Worm (Caenorhabditis elegans) whole organism, L2 larva: ENCODE measurements around the gene C08E3.15.

Experiments used
- C34F6.9 ChIP-seq: fragments of 150-350 bp; optimal IDR thresholded peaks from 2 replicates; lab custom pipeline; 2014; ENCODE audit warnings: missing biosample characterization, missing genetic modification characterization
- F13H6.1 ChIP-seq: sonication (generic microtip); optimal IDR thresholded peaks from 2 replicates; lab custom pipeline; 2016; ENCODE audit warnings: missing genetic modification characterization, missing compliant biosample characterization
- R02D3.7 ChIP-seq: fragments of 150-350 bp; optimal IDR thresholded peaks from 2 replicates; lab custom pipeline; 2014; ENCODE audit warnings: missing biosample characterization, missing genetic modification characterization
- ZK546.5 ChIP-seq: sonication (generic microtip); optimal IDR thresholded peaks from 2 replicates; lab custom pipeline; 2017; ENCODE audit warnings: missing biosample characterization, missing genetic modification characterization
- alr-1 ChIP-seq: fragments of 150-350 bp; optimal IDR thresholded peaks from 2 replicates; lab custom pipeline; 2014; ENCODE audit warnings: missing biosample characterization, missing genetic modification characterization
- aly-2 ChIP-seq: fragments of 150-350 bp; optimal IDR thresholded peaks from 2 replicates; lab custom pipeline; 2014; ENCODE audit warnings: missing biosample characterization, missing genetic modification characterization
- ama-1 ChIP-seq: fragments of 150-350 bp; optimal IDR thresholded peaks from 2 replicates; lab custom pipeline; 2018; ENCODE audit warnings: inconsistent platforms
- blmp-1 ChIP-seq: sonication (generic microtip); optimal IDR thresholded peaks from 2 replicates; lab custom pipeline; 2017; ENCODE audit warnings: missing genetic modification characterization, mild to moderate bottlenecking, missing compliant biosample characterization, antibody characterized with exemption, moderate library complexity; ENCODE audit not compliant: insufficient read depth
- ceh-16 ChIP-seq: fragments of 150-350 bp; optimal IDR thresholded peaks from 2 replicates; lab custom pipeline; 2014; ENCODE audit warnings: missing biosample characterization, missing genetic modification characterization
- ceh-82 ChIP-seq: fragments of 150-350 bp; optimal IDR thresholded peaks from 2 replicates; lab custom pipeline; 2014; ENCODE audit warnings: missing biosample characterization, missing genetic modification characterization
- egl-27 ChIP-seq: sonication (generic microtip); optimal IDR thresholded peaks from 3 replicates; lab custom pipeline; 2017; ENCODE audit warnings: missing biosample characterization, missing genetic modification reagents, missing genetic modification characterization
- elt-1 ChIP-seq: fragments of 150-350 bp; optimal IDR thresholded peaks from 2 replicates; lab custom pipeline; 2014; ENCODE audit warnings: missing biosample characterization, missing genetic modification characterization
- fos-1 ChIP-seq: fragments of 150-350 bp; optimal IDR thresholded peaks from 2 replicates; lab custom pipeline; 2014; ENCODE audit warnings: missing biosample characterization, missing genetic modification characterization
- gmeb-1 ChIP-seq: fragments of 150-350 bp; optimal IDR thresholded peaks from 2 replicates; lab custom pipeline; 2014; ENCODE audit warnings: missing biosample characterization, missing genetic modification characterization
- lin-11 ChIP-seq: fragments of 150-350 bp; sonication (generic microtip); optimal IDR thresholded peaks from 2 replicates; lab custom pipeline; 2014; ENCODE audit warnings: missing biosample characterization, missing genetic modification characterization, inconsistent platforms, mixed read lengths
- lin-13 ChIP-seq: fragments of 150-350 bp; optimal IDR thresholded peaks from 2 replicates; lab custom pipeline; 2014; ENCODE audit warnings: missing biosample characterization, missing genetic modification reagents, missing genetic modification characterization
- lin-39 ChIP-seq: fragments of 150-350 bp; optimal IDR thresholded peaks from 2 replicates; lab custom pipeline; 2014; ENCODE audit warnings: missing biosample characterization, missing genetic modification reagents, missing genetic modification characterization
- lsy-2 ChIP-seq, 2 experiments: fragments of 150-350 bp in 1 of 2; sonication (generic microtip) in 1 of 2; optimal IDR thresholded peaks; 2 replicates each; lab custom pipeline; 2014 to 2017; ENCODE audit warnings: missing biosample characterization in 2 of 2, missing genetic modification characterization in 2 of 2
- mab-5 ChIP-seq: fragments of 150-350 bp; optimal IDR thresholded peaks from 2 replicates; lab custom pipeline; 2014; ENCODE audit warnings: missing biosample characterization, missing genetic modification characterization
- mbf-1 ChIP-seq: sonication (generic microtip); optimal IDR thresholded peaks from 2 replicates; lab custom pipeline; 2017; ENCODE audit warnings: missing biosample characterization, missing genetic modification characterization
- mdl-1 ChIP-seq, 2 experiments: fragments of 150-350 bp in 1 of 2; sonication (generic microtip) in 1 of 2; optimal IDR thresholded peaks; 2 replicates each; lab custom pipeline; 2017; ENCODE audit warnings: missing biosample characterization in 2 of 2, missing genetic modification characterization in 2 of 2
- nhr-10 ChIP-seq: sonication (generic microtip); optimal IDR thresholded peaks from 2 replicates; lab custom pipeline; 2017; ENCODE audit warnings: missing biosample characterization, missing genetic modification characterization
- nhr-11 ChIP-seq: fragments of 150-350 bp; optimal IDR thresholded peaks from 2 replicates; lab custom pipeline; 2014; ENCODE audit warnings: missing biosample characterization, missing genetic modification characterization
- nhr-12 ChIP-seq: fragments of 150-350 bp; optimal IDR thresholded peaks from 2 replicates; lab custom pipeline; 2014; ENCODE audit warnings: missing biosample characterization, missing genetic modification characterization
- nhr-23 ChIP-seq: fragments of 150-350 bp; optimal IDR thresholded peaks from 2 replicates; lab custom pipeline; 2014; ENCODE audit warnings: missing biosample characterization, missing genetic modification reagents, missing genetic modification characterization
- nhr-237 ChIP-seq: fragments of 150-350 bp; optimal IDR thresholded peaks from 2 replicates; lab custom pipeline; 2014; ENCODE audit warnings: missing biosample characterization, missing genetic modification characterization
- nhr-6 ChIP-seq: fragments of 150-350 bp; optimal IDR thresholded peaks from 2 replicates; lab custom pipeline; 2014; ENCODE audit warnings: missing biosample characterization, missing genetic modification characterization
- nhr-77 ChIP-seq: fragments of 150-350 bp; optimal IDR thresholded peaks from 2 replicates; lab custom pipeline; 2014; ENCODE audit warnings: missing biosample characterization, missing genetic modification characterization
- peb-1 ChIP-seq: fragments of 150-350 bp; optimal IDR thresholded peaks from 2 replicates; lab custom pipeline; 2014; ENCODE audit warnings: missing biosample characterization, missing genetic modification characterization
- skn-1 ChIP-seq: sonication (generic microtip); optimal IDR thresholded peaks from 2 replicates; lab custom pipeline; 2017; ENCODE audit warnings: missing biosample characterization, missing genetic modification characterization
- sma-3 ChIP-seq: sonication (generic microtip); optimal IDR thresholded peaks from 2 replicates; lab custom pipeline; 2016; ENCODE audit warnings: missing genetic modification reagents, missing genetic modification characterization, missing compliant biosample characterization
- unc-39 ChIP-seq: fragments of 150-350 bp; optimal IDR thresholded peaks from 2 replicates; lab custom pipeline; 2014; ENCODE audit warnings: missing biosample characterization, missing genetic modification characterization
- unc-62 ChIP-seq: fragments of 150-350 bp; optimal IDR thresholded peaks from 2 replicates; lab custom pipeline; 2014; ENCODE audit warnings: missing biosample characterization, missing genetic modification reagents, missing genetic modification characterization
- zag-1 ChIP-seq: fragments of 150-350 bp; optimal IDR thresholded peaks from 2 replicates; lab custom pipeline; 2014; ENCODE audit warnings: missing biosample characterization, missing genetic modification characterization
- ztf-4 ChIP-seq: fragments of 150-350 bp; optimal IDR thresholded peaks from 2 replicates; lab custom pipeline; 2014; ENCODE audit warnings: missing biosample characterization, missing genetic modification characterization

Gene C08E3.15

DNA sequence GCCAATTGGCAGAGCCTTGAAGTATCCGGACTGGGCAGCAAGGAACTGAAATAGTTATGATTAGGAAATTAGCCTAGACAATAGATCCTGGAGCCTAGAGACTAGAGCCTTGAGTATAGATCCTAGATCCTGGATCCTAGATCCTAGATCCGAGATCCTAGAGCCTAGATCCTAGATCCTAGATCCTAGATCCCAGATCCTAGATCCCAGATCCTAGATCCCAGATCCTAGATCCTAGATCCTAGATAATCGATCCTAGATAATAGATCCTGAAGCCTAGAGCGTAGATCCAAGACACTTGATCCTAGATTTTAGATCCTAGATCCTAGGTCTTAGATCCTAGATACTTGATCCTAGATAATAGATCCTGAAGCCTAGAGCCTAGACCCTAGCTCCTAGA is 22.7 kb downstream of the C08E3.15 start:
- TF ChIP-seq R02D3.7 (no peak), ceh-16 (tag; lab: Kevin White, UChicago) (no peak), lsy-2 (tag; optimal IDR thresholded peaks at IDR 0.05; lab: Kevin White, UChicago) (no peak), blmp-1 (no peak), sma-3 (no peak), nhr-10 (tag; lab: Kevin White, UChicago) (no peak), lin-13 (GFP tag; lab: Kevin White, UChicago) (no peak), unc-62 (GFP tag; lab: Kevin White, UChicago) (no peak)

DNA sequence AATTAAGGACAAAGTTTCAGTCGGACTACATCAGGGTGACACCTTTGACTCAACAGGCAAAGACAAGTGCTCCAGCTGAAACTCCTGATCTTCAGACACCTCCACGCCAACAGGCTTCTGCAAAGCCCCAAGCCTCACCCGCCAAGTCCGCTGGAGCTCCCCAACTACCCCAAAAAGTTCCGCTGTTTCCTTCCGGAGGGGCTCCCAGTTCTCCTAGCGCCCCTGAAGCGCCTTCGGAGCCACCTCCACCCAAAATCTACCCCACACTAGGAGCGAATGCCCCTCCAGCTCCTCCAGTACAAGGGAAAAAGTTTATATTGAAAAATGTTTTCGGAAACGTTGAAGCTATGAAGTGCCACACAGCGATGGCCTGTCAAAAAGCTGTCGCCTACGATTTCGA is 24.6 kb downstream of the C08E3.15 start:
- TF ChIP-seq nhr-11 (tag; lab: Kevin White, UChicago) (no peak), mdl-1 (tag; optimal IDR thresholded peaks at IDR 0.05; lab: Kevin White, UChicago) (no peak), elt-1 (tag; lab: Kevin White, UChicago) (no peak), zag-1 (tag; lab: Kevin White, UChicago) (no peak), egl-27 (tag; lab: Kevin White, UChicago) (no peak), nhr-23 (no peak), lin-11 (tag; lab: Kevin White, UChicago) (no peak), lin-39 (tag; lab: Kevin White, UChicago) (no peak), F13H6.1 (no peak), skn-1 (tag; lab: Kevin White, UChicago) (no peak), aly-2 (tag; lab: Kevin White, UChicago) (no peak), gmeb-1 (no peak), mbf-1 (tag; lab: Kevin White, UChicago) (no peak), lsy-2 (tag; optimal IDR thresholded peaks at IDR 0.05; lab: Kevin White, UChicago) (no peak), nhr-77 (no peak), alr-1 (tag; lab: Kevin White, UChicago) (no peak), ceh-82 (tag; lab: Kevin White, UChicago) (no peak), peb-1 (no peak)

DNA sequence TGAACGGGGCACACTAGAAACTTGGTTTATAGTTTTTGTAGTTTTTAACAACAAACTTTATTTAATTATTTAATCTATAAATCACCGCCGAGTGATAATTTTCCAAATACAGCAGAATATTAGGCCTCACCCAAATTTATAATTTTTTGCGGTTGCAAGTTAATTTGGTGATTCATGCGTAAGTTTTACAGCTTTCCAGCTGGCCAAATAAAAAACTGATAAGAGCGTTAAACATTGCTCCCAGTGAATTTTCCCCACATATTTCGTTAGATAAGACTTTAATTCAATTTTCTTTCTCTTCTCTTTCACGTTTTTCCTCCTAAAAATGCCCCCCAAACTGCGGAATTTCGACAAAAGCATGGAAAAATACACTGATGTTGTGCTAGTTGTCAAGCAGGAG is 26.2 kb downstream of the C08E3.15 start, which contains the start of gene bath-47:
TSS of gene bath-47 (plus strand) at position 305 of the 400 bp plus-strand sequence.
- TF ChIP-seq fos-1 (tag; lab: Kevin White, UChicago), result peak; percentile 67
- no peak for TF ChIP-seq nhr-6 (tag; lab: Kevin White, UChicago)
- TF ChIP-seq, all 48 proteins: peak for 1

DNA sequence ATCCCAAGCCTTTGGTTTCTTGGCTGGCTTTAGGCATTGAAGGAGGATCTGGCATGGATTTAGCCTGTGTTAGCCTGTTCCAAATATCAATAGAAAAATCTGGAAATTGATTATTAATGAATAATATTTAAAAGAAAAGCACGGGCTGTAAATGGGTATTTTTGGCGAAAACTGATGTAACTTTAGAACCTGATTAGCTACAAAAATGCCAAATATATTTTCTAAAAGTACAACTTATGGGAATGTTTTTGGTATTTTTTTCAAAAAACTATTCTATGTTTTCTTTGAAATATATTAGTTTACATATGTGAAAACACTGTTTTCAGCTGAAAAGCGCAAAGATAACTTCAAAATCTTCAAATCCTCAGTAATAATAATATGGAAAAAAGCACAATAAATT is 27.0 kb downstream of the C08E3.15 start, which contains the start of gene bath-26:
TSS of gene bath-26 (minus strand) at position 101 of the 400 bp plus-strand sequence.
- TF ChIP-seq fos-1 (tag; lab: Kevin White, UChicago) (no peak), unc-39 (no peak), mbf-1 (tag; lab: Kevin White, UChicago) (no peak), nhr-12 (tag; lab: Kevin White, UChicago) (no peak), nhr-237 (tag; lab: Kevin White, UChicago) (no peak), lin-11 (tag; lab: Kevin White, UChicago) (no peak), lsy-2 (tag; optimal IDR thresholded peaks at IDR 0.05; lab: Kevin White, UChicago) (no peak), mab-5 (tag; lab: Kevin White, UChicago) (no peak), C34F6.9 (tag; lab: Kevin White, UChicago) (no peak), ztf-4 (tag; lab: Kevin White, UChicago) (no peak), unc-62 (GFP tag; lab: Kevin White, UChicago) (no peak), ZK546.5 (tag; lab: Kevin White, UChicago) (no peak), ama-1 (no peak), zag-1 (tag; lab: Kevin White, UChicago) (no peak), mdl-1 (tag; optimal IDR thresholded peaks at IDR 0.05; lab: Kevin White, UChicago) (no peak), blmp-1 (no peak), nhr-11 (tag; lab: Kevin White, UChicago) (no peak)
- TF ChIP-seq, all 48 proteins: peak for 0
